Fruit fly (Drosophila melanogaster) whole organism, embryonic: ENCODE data around the gene Pmm2.

ENCODE experiments used
- Abd-B ChIP-seq: fragments of 200-800 bp; sonication (Bioruptor generic); optimal IDR thresholded peaks from 2 replicates; lab custom pipeline; 2018; ENCODE audit warnings: missing biosample characterization, mild to moderate bottlenecking, missing genetic modification characterization, moderate library complexity
- Antp ChIP-seq: fragments of 200-800 bp; sonication (Bioruptor generic); optimal IDR thresholded peaks from 3 replicates; lab custom pipeline; 2016; ENCODE audit warnings: missing biosample characterization, missing genetic modification characterization
- CG11696 ChIP-seq: fragments of 200-800 bp; sonication (Bioruptor generic); IDR thresholded peaks from 2 replicates; pipeline ENCODE4 v1.3.6; 2022; ENCODE audit warnings: missing biosample characterization, missing genetic modification characterization
- CG8388 ChIP-seq: fragments of 200-800 bp; sonication (Bioruptor generic); optimal IDR thresholded peaks from 2 replicates; lab custom pipeline; 2019; ENCODE audit warnings: missing biosample characterization, mild to moderate bottlenecking, missing genetic modification characterization, moderate library complexity
- Myb ChIP-seq: fragments of 200-800 bp; sonication (Bioruptor generic); optimal IDR thresholded peaks from 2 replicates; lab custom pipeline; 2016; ENCODE audit warnings: missing biosample characterization, missing genetic modification characterization
- kni ChIP-seq: fragments of 200-800 bp; sonication (Bioruptor generic); optimal IDR thresholded peaks from 3 replicates; lab custom pipeline; 2017; ENCODE audit warnings: mild to moderate bottlenecking, missing biosample characterization, missing genetic modification reagents, missing genetic modification characterization

- TF ChIP-seq kni: no peak
- no peak for TF ChIP-seq Abd-B (GFP tag; lab: Kevin White, UChicago)
- TF ChIP-seq Antp (GFP tag; lab: Kevin White, UChicago): no peak
- no peak for TF ChIP-seq Myb (GFP tag; lab: Kevin White, UChicago)
- TF ChIP-seq CG8388: no peak
- TF ChIP-seq CG11696 (GFP tag; lab: Robert Waterston, UW): no peak
Observed at dm6 chr3L:12489952-12490351, 44.4 kb upstream of the Pmm2 start.
